Fruit fly (Drosophila melanogaster): ENCODE results near the gene CG13358.

- no peak for TF ChIP-seq Dfd (GFP tag; optimal IDR thresholded peaks at IDR 0.05)
- no peak for TF ChIP-seq tai (GFP tag; optimal IDR thresholded peaks at IDR 0.05)
- TF ChIP-seq fru (GFP tag; optimal IDR thresholded peaks at IDR 0.05) = no peak
Measured at dm6 chrX:805907-806306, 1.2 kb upstream of the CG13358 start, which contains the start of gene Sec22.

Measured in whole organism, wandering third instar larva.